Fruit fly (Drosophila melanogaster): ENCODE data around the gene ogre.
A peak's percentile ranks its signal among the peaks of the same experiment; 100 is the strongest.

Gene ogre

DNA sequence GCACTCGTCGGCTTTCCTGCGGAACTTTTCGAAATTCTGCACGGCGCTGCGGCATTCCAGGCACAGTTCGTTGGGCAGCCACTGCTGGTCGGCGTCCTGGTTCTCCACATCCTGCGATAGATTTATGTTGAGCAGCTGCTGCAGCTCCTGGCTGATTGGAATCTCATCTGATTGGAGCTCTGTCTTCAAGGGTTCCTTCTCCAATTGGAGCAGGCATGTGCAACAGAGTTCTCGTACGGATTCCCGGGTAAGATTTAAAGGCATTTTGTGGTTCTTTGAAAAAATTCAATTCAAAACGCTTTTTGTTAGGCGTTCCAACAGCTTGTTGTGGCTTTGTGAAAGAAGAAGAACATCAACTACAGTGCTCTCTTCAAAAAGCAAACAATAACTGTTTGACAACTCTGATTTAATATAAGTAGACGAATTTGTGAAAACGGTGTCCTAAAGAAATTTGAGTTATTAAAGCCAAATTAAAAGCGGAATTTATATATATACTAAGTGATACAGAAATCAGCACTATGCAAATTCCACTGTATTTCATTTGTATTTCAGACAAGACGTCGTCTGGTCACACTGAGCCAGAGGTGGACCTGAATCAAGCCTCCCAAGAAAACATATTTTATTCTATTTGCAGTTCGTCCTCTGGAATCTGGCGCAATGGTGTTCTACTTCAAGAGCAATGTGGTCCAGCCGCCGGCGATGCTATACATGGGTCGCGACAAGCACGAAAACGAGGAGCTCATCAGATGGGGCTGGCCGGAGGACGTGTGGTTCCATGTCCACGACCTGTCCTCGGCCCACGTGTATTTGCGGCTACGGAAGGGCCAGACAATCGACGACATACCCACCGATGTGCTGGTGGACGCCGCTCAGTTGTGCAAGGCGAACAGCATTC is 22.4 kb upstream of the ogre start, which contains the start of the genes CG3032 and CG4593 (continued):
- TF ChIP-seq CG14050 (GFP tag; IDR thresholded peaks at IDR 0.05) (peak; percentile 83), hkb (optimal IDR thresholded peaks at IDR 0.05) (no peak), hkb (GFP tag; IDR thresholded peaks at IDR 0.05) (peak; percentile 83), CG14441 (GFP tag; IDR thresholded peaks at IDR 0.05) (peak; percentile 94), ttk (GFP tag; IDR thresholded peaks at IDR 0.05) (peak; percentile 80), CG10959 (GFP tag; IDR thresholded peaks at IDR 0.05) (peak; percentile 37; the same call in 1 of the 2 replicates), lilli (GFP tag; optimal IDR thresholded peaks at IDR 0.05) (peak; percentile 89), Atf-2 (GFP tag; optimal IDR thresholded peaks at IDR 0.05) (peak; percentile 44), onecut (GFP tag; IDR thresholded peaks at IDR 0.05) (peak; percentile 19; the same call in 1 of the 2 replicates), grau (tag; optimal IDR thresholded peaks at IDR 0.05) (peak; percentile 97), CG11456 (GFP tag; IDR thresholded peaks at IDR 0.05) (peak; percentile 87), cas (GFP tag; IDR thresholded peaks at IDR 0.05) (peak; percentile 70), Mad (GFP tag; optimal IDR thresholded peaks at IDR 0.05) (peak; percentile 66), MESR4 (GFP tag; optimal IDR thresholded peaks at IDR 0.05) (peak; percentile 72), aop (GFP tag; IDR thresholded peaks at IDR 0.05) (no peak), h (optimal IDR thresholded peaks at IDR 0.05) (no peak), CG8281 (tag; optimal IDR thresholded peaks at IDR 0.05) (peak; percentile 15), Gsc (GFP tag; IDR thresholded peaks at IDR 0.05) (peak; percentile 41; the same call in 1 of the 2 replicates), peb (GFP tag; IDR thresholded peaks at IDR 0.05) (peak; percentile 67), CG3838 (GFP tag; optimal IDR thresholded peaks at IDR 0.05) (peak; percentile 34), Eip74EF (GFP tag; optimal IDR thresholded peaks at IDR 0.05) (peak in 1 of 2 experiments; percentile 0), Sry-δ (GFP tag; optimal IDR thresholded peaks at IDR 0.05) (peak; percentile 73), caup (GFP tag; optimal IDR thresholded peaks at IDR 0.05; ENCODE audit: severe bottlenecking) (peak; percentile 70), CG10274 (GFP tag; optimal IDR thresholded peaks at IDR 0.05) (no peak), CG34422 (GFP tag; IDR thresholded peaks at IDR 0.05) (peak; percentile 92), tna (GFP tag; IDR thresholded peaks at IDR 0.05; ENCODE audit: partially characterized antibody) (no peak), bcd (GFP tag; optimal IDR thresholded peaks at IDR 0.05) (peak; percentile 77), lola (GFP tag; optimal IDR thresholded peaks at IDR 0.05) (peak in 1 of 3 experiments; percentile 42), toy (GFP tag; IDR thresholded peaks at IDR 0.05) (no peak), Oaz (GFP tag; IDR thresholded peaks at IDR 0.05) (peak; percentile 78), CG31224 (GFP tag; IDR thresholded peaks at IDR 0.05) (peak; percentile 82), ftz-f1 (GFP tag; optimal IDR thresholded peaks at IDR 0.05) (no peak), CG11247 (GFP tag; IDR thresholded peaks at IDR 0.05) (peak; percentile 87), Hr51 (GFP tag; optimal IDR thresholded peaks at IDR 0.05) (peak; percentile 59 to 80), CG30020 (tag; optimal IDR thresholded peaks at IDR 0.05) (peak; percentile 42), CG4854 (GFP tag; optimal IDR thresholded peaks at IDR 0.05) (peak; percentile 61), CG16813 (GFP tag; IDR thresholded peaks at IDR 0.05; ENCODE audit: partially characterized antibody) (no peak), CG5245 (GFP tag; optimal IDR thresholded peaks at IDR 0.05) (peak; percentile 56), chm (GFP tag; IDR thresholded peaks at IDR 0.05) (peak; percentile 66; the same call in 1 of the 2 replicates), CG7839 (tag; optimal IDR thresholded peaks at IDR 0.05) (peak; percentile 86), CG7963 (GFP tag; IDR thresholded peaks at IDR 0.05; ENCODE audit: partially characterized antibody) (no peak), bowl (GFP tag; IDR thresholded peaks at IDR 0.05) (peak; percentile 64), sim (GFP tag; IDR thresholded peaks at IDR 0.05) (no peak), CG32767 (GFP tag; IDR thresholded peaks at IDR 0.05) (peak; percentile 87), vnd (GFP tag; IDR thresholded peaks at IDR 0.05; ENCODE audit: partially characterized antibody) (no peak), HHEX (GFP tag; optimal IDR thresholded peaks at IDR 0.05) (peak; percentile 70), pan (optimal IDR thresholded peaks at IDR 0.05) (no peak), pan (GFP tag; optimal IDR thresholded peaks at IDR 0.05 in 1 of 2, IDR thresholded peaks at IDR 0.05 in 1 of 2) (peak in 1 of 2 experiments; percentile 94), NC2α (GFP tag; optimal IDR thresholded peaks at IDR 0.05) (no peak)

Data from whole organism, embryonic.